1 fruit fly cellular context compared by ENCODE assay signal in the genomic region with DNA sequence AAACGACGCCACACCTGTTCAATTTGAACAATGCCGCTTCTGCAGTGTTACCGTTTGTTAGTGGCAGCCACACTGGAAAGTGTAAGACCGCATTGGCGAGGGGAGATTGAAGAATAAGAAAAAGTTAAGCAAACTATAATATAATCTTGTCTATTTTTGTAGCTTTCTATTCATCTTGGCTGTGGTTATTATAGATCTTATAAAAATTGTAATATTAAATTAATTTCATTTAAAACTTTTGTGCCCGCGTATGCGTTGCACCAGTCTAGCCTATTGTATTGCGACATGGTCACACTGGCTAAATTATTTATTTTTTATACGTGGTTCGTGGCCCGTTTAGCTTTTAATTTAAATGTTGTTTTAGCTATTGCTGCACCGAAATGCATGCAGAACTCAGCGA.
TF ChIP-seq lines count a peak whose summit lies in the region.

A gene (minus strand): TSS at position 64 of the 400 bp plus-strand sequence.
A gene (plus strand): TSS at position 272 of the 400 bp plus-strand sequence.

TF ChIP-seq in whole organism, embryonic, 481 proteins besides CTCF, POLR2A, EP300 and RAD21 (continued from another document and continues in another):
- no peak for TF ChIP-seq pfk (GFP tag; optimal IDR thresholded peaks at IDR 0.05; lab: Kevin White, UChicago)
- TF ChIP-seq CG7987 (GFP tag; optimal IDR thresholded peaks at IDR 0.05; lab: Kevin White, UChicago) = peak; percentile 13
- peak; percentile 61 for TF ChIP-seq Fer1 (GFP tag; optimal IDR thresholded peaks at IDR 0.05; lab: Kevin White, UChicago)
- TF ChIP-seq Atf6 (GFP tag; IDR thresholded peaks at IDR 0.05; lab: Robert Waterston, UW) = 0 out of 2 replicates have a peak, but pooled peaks have one; percentile 62
- peak; percentile 73 for TF ChIP-seq zen (tag; optimal IDR thresholded peaks at IDR 0.05; lab: Kevin White, UChicago)
- peak; percentile 82 for TF ChIP-seq vvl (GFP tag; IDR thresholded peaks at IDR 0.05; lab: Robert Waterston, UW)
- no peak for TF ChIP-seq CG34376 (GFP tag; optimal IDR thresholded peaks at IDR 0.05; lab: Kevin White, UChicago)
- peak; percentile 70 for TF ChIP-seq Ets97D (GFP tag; optimal IDR thresholded peaks at IDR 0.05; lab: Kevin White, UChicago)
- no peak for TF ChIP-seq chm (GFP tag; IDR thresholded peaks at IDR 0.05; lab: Robert Waterston, UW)
- TF ChIP-seq Ada2b (GFP tag; IDR thresholded peaks at IDR 0.05; lab: Robert Waterston, UW) = peak; percentile 70
- TF ChIP-seq hbn (GFP tag; IDR thresholded peaks at IDR 0.05; lab: Robert Waterston, UW; ENCODE audit: partially characterized antibody) = no peak
- 0 out of 3 replicates have a peak, but pooled peaks have one; percentile 41 for TF ChIP-seq ase (GFP tag; IDR thresholded peaks at IDR 0.05; lab: Robert Waterston, UW)
- peak; percentile 47 for TF ChIP-seq CG30020 (tag; optimal IDR thresholded peaks at IDR 0.05; lab: Kevin White, UChicago)
- TF ChIP-seq CG7839 (tag; optimal IDR thresholded peaks at IDR 0.05; lab: Kevin White, UChicago) = peak; percentile 72
- TF ChIP-seq BtbVII (GFP tag; optimal IDR thresholded peaks at IDR 0.05; lab: Kevin White, UChicago) = no peak
- TF ChIP-seq CG32772 (GFP tag; IDR thresholded peaks at IDR 0.05; lab: Robert Waterston, UW) = peak; percentile 73
- TF ChIP-seq CG1647 (GFP tag; optimal IDR thresholded peaks at IDR 0.05; lab: Kevin White, UChicago) = peak; percentile 37
- no peak for TF ChIP-seq cwo (GFP tag; optimal IDR thresholded peaks at IDR 0.05; lab: Kevin White, UChicago)
- TF ChIP-seq Drgx (GFP tag; IDR thresholded peaks at IDR 0.05; lab: Robert Waterston, UW) = no peak
- TF ChIP-seq vfl (GFP tag; optimal IDR thresholded peaks at IDR 0.05; lab: Kevin White, UChicago) = peak; percentile 67
- TF ChIP-seq BEAF-32 (GFP tag; optimal IDR thresholded peaks at IDR 0.05; lab: Kevin White, UChicago) = peak; percentile 45
- TF ChIP-seq ap (GFP tag; IDR thresholded peaks at IDR 0.05; lab: Robert Waterston, UW) = peak; percentile 34; the same call in 1 of the 2 replicates
- no peak for TF ChIP-seq CG10431 (GFP tag; optimal IDR thresholded peaks at IDR 0.05; lab: Kevin White, UChicago)
- no peak for TF ChIP-seq Antp (GFP tag; optimal IDR thresholded peaks at IDR 0.05; lab: Kevin White, UChicago)
- TF ChIP-seq CG14441 (GFP tag; IDR thresholded peaks at IDR 0.05; lab: Robert Waterston, UW) = peak; percentile 79
- TF ChIP-seq CG31388 (GFP tag; optimal IDR thresholded peaks at IDR 0.05; lab: Kevin White, UChicago) = peak; percentile 28
- no peak for TF ChIP-seq CG6791 (GFP tag; IDR thresholded peaks at IDR 0.05; lab: Robert Waterston, UW; ENCODE audit: partially characterized antibody)
- no peak for TF ChIP-seq CG11695 (GFP tag; IDR thresholded peaks at IDR 0.05; lab: Robert Waterston, UW)
- no peak for TF ChIP-seq prd (optimal IDR thresholded peaks at IDR 0.05; lab: Kevin White, UChicago)
- TF ChIP-seq prd (GFP tag; IDR thresholded peaks at IDR 0.05; lab: Robert Waterston, UW) = peak; percentile 89
- TF ChIP-seq pum (GFP tag; optimal IDR thresholded peaks at IDR 0.05; lab: Kevin White, UChicago) = peak; percentile 52
- no peak for TF ChIP-seq bbx (GFP tag; IDR thresholded peaks at IDR 0.05; lab: Robert Waterston, UW; ENCODE audit: partially characterized antibody)
- no peak for TF ChIP-seq ems (GFP tag; optimal IDR thresholded peaks at IDR 0.05; lab: Kevin White, UChicago)
- no peak for TF ChIP-seq btn (GFP tag; optimal IDR thresholded peaks at IDR 0.05; lab: Kevin White, UChicago)
- TF ChIP-seq Sox102F (GFP tag; optimal IDR thresholded peaks at IDR 0.05; lab: Kevin White, UChicago) = peak; percentile 72
- TF ChIP-seq ham (GFP tag; IDR thresholded peaks at IDR 0.05; lab: Robert Waterston, UW) = peak; percentile 72; the same call in 1 of the 2 replicates
- peak; percentile 37; the same call in 1 of the 2 replicates for TF ChIP-seq unc-4 (GFP tag; IDR thresholded peaks at IDR 0.05; lab: Robert Waterston, UW; ENCODE audit: partially characterized antibody)
- peak; percentile 76; the same call in 2 of the 3 replicates for TF ChIP-seq CG11093 (GFP tag; IDR thresholded peaks at IDR 0.05; lab: Robert Waterston, UW)
- TF ChIP-seq Sry-β (GFP tag; optimal IDR thresholded peaks at IDR 0.05; lab: Kevin White, UChicago) = peak; percentile 5
- peak; percentile 46 for TF ChIP-seq CG12104 (GFP tag; optimal IDR thresholded peaks at IDR 0.05; lab: Kevin White, UChicago)
- peak in 1 of 2 experiments; percentile 56 for TF ChIP-seq Pdp1 (GFP tag; optimal IDR thresholded peaks at IDR 0.05; lab: Kevin White, UChicago)
- peak; percentile 79; the same call in 1 of the 2 replicates for TF ChIP-seq ranshi (GFP tag; IDR thresholded peaks at IDR 0.05; lab: Robert Waterston, UW)
- TF ChIP-seq so (GFP tag; IDR thresholded peaks at IDR 0.05; lab: Robert Waterston, UW) = no peak
- TF ChIP-seq CG3726 (GFP tag; IDR thresholded peaks at IDR 0.05; lab: Robert Waterston, UW) = no peak
- TF ChIP-seq CG4854 (GFP tag; optimal IDR thresholded peaks at IDR 0.05; lab: Kevin White, UChicago) = peak; percentile 40
- no peak for TF ChIP-seq CG4707 (GFP tag; optimal IDR thresholded peaks at IDR 0.05; lab: Kevin White, UChicago)
- TF ChIP-seq Deaf1 (tag; optimal IDR thresholded peaks at IDR 0.05; lab: Kevin White, UChicago) = no peak
- TF ChIP-seq Spps (tag; optimal IDR thresholded peaks at IDR 0.05; lab: Kevin White, UChicago) = no peak
- no peak for TF ChIP-seq CG16779 (GFP tag; IDR thresholded peaks at IDR 0.05; lab: Robert Waterston, UW)
- peak; percentile 52 for TF ChIP-seq CG15514 (GFP tag; optimal IDR thresholded peaks at IDR 0.05; lab: Kevin White, UChicago)
- TF ChIP-seq CG5180 (GFP tag; optimal IDR thresholded peaks at IDR 0.05; lab: Kevin White, UChicago) = no peak
- TF ChIP-seq dpn (GFP tag; optimal IDR thresholded peaks at IDR 0.05; lab: Kevin White, UChicago) = peak; percentile 56 to 77
- no peak for TF ChIP-seq sima (GFP tag; optimal IDR thresholded peaks at IDR 0.05; lab: Kevin White, UChicago)
- no peak for TF ChIP-seq sd (tag; optimal IDR thresholded peaks at IDR 0.05; lab: Kevin White, UChicago)
- TF ChIP-seq gt (GFP tag; IDR thresholded peaks at IDR 0.05; lab: Robert Waterston, UW) = no peak
- peak; percentile 85 for TF ChIP-seq zfh1 (GFP tag; IDR thresholded peaks at IDR 0.05; lab: Robert Waterston, UW)
- no peak for TF ChIP-seq chinmo (GFP tag; IDR thresholded peaks at IDR 0.05; lab: Robert Waterston, UW; ENCODE audit: partially characterized antibody)
- peak; percentile 60 for TF ChIP-seq ewg (GFP tag; optimal IDR thresholded peaks at IDR 0.05; lab: Kevin White, UChicago)
- TF ChIP-seq CG2875 (GFP tag; optimal IDR thresholded peaks at IDR 0.05; lab: Kevin White, UChicago) = no peak
- peak; percentile 56 for TF ChIP-seq CG14667 (GFP tag; IDR thresholded peaks at IDR 0.05; lab: Robert Waterston, UW)
- TF ChIP-seq danr (GFP tag; IDR thresholded peaks at IDR 0.05; lab: Robert Waterston, UW) = peak; percentile 65; the same call in 1 of the 2 replicates
- TF ChIP-seq C15 (GFP tag; IDR thresholded peaks at IDR 0.05; lab: Robert Waterston, UW) = no peak
- no peak for TF ChIP-seq CG4360 (GFP tag; IDR thresholded peaks at IDR 0.05; lab: Robert Waterston, UW)
- peak; percentile 34; the same call in 1 of the 3 replicates for TF ChIP-seq CG16813 (GFP tag; IDR thresholded peaks at IDR 0.05; lab: Robert Waterston, UW; ENCODE audit: partially characterized antibody)
- peak; percentile 39 for TF ChIP-seq tap (tag; optimal IDR thresholded peaks at IDR 0.05; lab: Kevin White, UChicago)
- TF ChIP-seq Nf-YC (tag; optimal IDR thresholded peaks at IDR 0.05; lab: Kevin White, UChicago) = no peak
- no peak for TF ChIP-seq inv (GFP tag; IDR thresholded peaks at IDR 0.05; lab: Robert Waterston, UW; ENCODE audit: partially characterized antibody)
- TF ChIP-seq org-1 (GFP tag; optimal IDR thresholded peaks at IDR 0.05; lab: Kevin White, UChicago) = no peak
- peak; percentile 26; the same call in 1 of the 2 replicates for TF ChIP-seq CG17612 (GFP tag; IDR thresholded peaks at IDR 0.05; lab: Robert Waterston, UW)
- peak; percentile 43 for TF ChIP-seq CG7928 (GFP tag; optimal IDR thresholded peaks at IDR 0.05; lab: Kevin White, UChicago)
- TF ChIP-seq CG12219 (GFP tag; optimal IDR thresholded peaks at IDR 0.05; lab: Kevin White, UChicago) = no peak
- TF ChIP-seq CG12299 (tag; optimal IDR thresholded peaks at IDR 0.05; lab: Kevin White, UChicago) = no peak
- peak; percentile 56 for TF ChIP-seq Oli (tag; optimal IDR thresholded peaks at IDR 0.05; lab: Kevin White, UChicago)
- peak; percentile 56 for TF ChIP-seq CG7556 (GFP tag; optimal IDR thresholded peaks at IDR 0.05; lab: Kevin White, UChicago)
- TF ChIP-seq HLH4C (GFP tag; IDR thresholded peaks at IDR 0.05; lab: Robert Waterston, UW; ENCODE audit: partially characterized antibody) = no peak
- peak; percentile 80 for TF ChIP-seq pzg (GFP tag; optimal IDR thresholded peaks at IDR 0.05; lab: Kevin White, UChicago)
- peak; percentile 37 for TF ChIP-seq Bteb2 (GFP tag; optimal IDR thresholded peaks at IDR 0.05; lab: Kevin White, UChicago)
- peak; percentile 64 for TF ChIP-seq CG16815 (GFP tag; optimal IDR thresholded peaks at IDR 0.05; lab: Kevin White, UChicago)
- TF ChIP-seq NC2β (GFP tag; optimal IDR thresholded peaks at IDR 0.05; lab: Kevin White, UChicago) = no peak
- peak; percentile 82 for TF ChIP-seq lilli (GFP tag; optimal IDR thresholded peaks at IDR 0.05; lab: Kevin White, UChicago)
- peak; percentile 87 for TF ChIP-seq sens (GFP tag; lab: Kevin White, UChicago)
- no peak for TF ChIP-seq crol (GFP tag; IDR thresholded peaks at IDR 0.05; lab: Robert Waterston, UW)
- no peak for TF ChIP-seq nerfin-2 (GFP tag; IDR thresholded peaks at IDR 0.05; lab: Robert Waterston, UW; ENCODE audit: partially characterized antibody)
- TF ChIP-seq Hmr (GFP tag; optimal IDR thresholded peaks at IDR 0.05; lab: Kevin White, UChicago) = peak; percentile 61
- TF ChIP-seq Hsf (GFP tag; optimal IDR thresholded peaks at IDR 0.05; lab: Kevin White, UChicago) = peak; percentile 63
- TF ChIP-seq pita (GFP tag; optimal IDR thresholded peaks at IDR 0.05; lab: Kevin White, UChicago) = no peak
- no peak for TF ChIP-seq CG12769 (tag; optimal IDR thresholded peaks at IDR 0.05; lab: Kevin White, UChicago)
- TF ChIP-seq gfzf (GFP tag; optimal IDR thresholded peaks at IDR 0.05; lab: Kevin White, UChicago) = peak; percentile 81
- no peak for TF ChIP-seq Vsx1 (GFP tag; optimal IDR thresholded peaks at IDR 0.05; lab: Kevin White, UChicago)
- peak; percentile 62 for TF ChIP-seq CG18619 (GFP tag; optimal IDR thresholded peaks at IDR 0.05; lab: Kevin White, UChicago)
- peak; percentile 18 for TF ChIP-seq Sry-δ (GFP tag; optimal IDR thresholded peaks at IDR 0.05; lab: Kevin White, UChicago)
- TF ChIP-seq ATbp (GFP tag; optimal IDR thresholded peaks at IDR 0.05; lab: Kevin White, UChicago) = no peak
- no peak for TF ChIP-seq psq (GFP tag; optimal IDR thresholded peaks at IDR 0.05; lab: Kevin White, UChicago)
- TF ChIP-seq ken (GFP tag; IDR thresholded peaks at IDR 0.05; lab: Robert Waterston, UW) = peak; percentile 80; the same call in 2 of the 3 replicates
- TF ChIP-seq Bgb (GFP tag; IDR thresholded peaks at IDR 0.05; lab: Robert Waterston, UW; ENCODE audit: partially characterized antibody) = no peak
- TF ChIP-seq dimm (GFP tag; IDR thresholded peaks at IDR 0.05; lab: Robert Waterston, UW) = peak; percentile 41; the same call in 1 of the 2 replicates
- TF ChIP-seq phol (tag; optimal IDR thresholded peaks at IDR 0.05; lab: Kevin White, UChicago) = peak; percentile 81
- no peak for TF ChIP-seq fu2 (GFP tag; optimal IDR thresholded peaks at IDR 0.05; lab: Kevin White, UChicago)
- TF ChIP-seq CHES-1-like (GFP tag; optimal IDR thresholded peaks at IDR 0.05; lab: Kevin White, UChicago) = peak; percentile 61
- peak; percentile 87 for TF ChIP-seq sisA (GFP tag; IDR thresholded peaks at IDR 0.05; lab: Robert Waterston, UW)
- no peak for TF ChIP-seq CG6175 (GFP tag; IDR thresholded peaks at IDR 0.05; lab: Robert Waterston, UW)
- no peak for TF ChIP-seq HHEX (GFP tag; optimal IDR thresholded peaks at IDR 0.05; lab: Kevin White, UChicago)
- TF ChIP-seq CG11723 (GFP tag; optimal IDR thresholded peaks at IDR 0.05; lab: Kevin White, UChicago) = no peak
- no peak for TF ChIP-seq Trl (optimal IDR thresholded peaks at IDR 0.05; lab: Kevin White, UChicago)
- peak; percentile 21 for TF ChIP-seq Trl (GFP tag; optimal IDR thresholded peaks at IDR 0.05; lab: Kevin White, UChicago)
- TF ChIP-seq CG17186 (GFP tag; optimal IDR thresholded peaks at IDR 0.05; lab: Kevin White, UChicago) = peak; percentile 78
- no peak for TF ChIP-seq Hey (tag; optimal IDR thresholded peaks at IDR 0.05; lab: Kevin White, UChicago)
- no peak for TF ChIP-seq NK7.1 (GFP tag; optimal IDR thresholded peaks at IDR 0.05; lab: Kevin White, UChicago)
- TF ChIP-seq CG1602 (GFP tag; optimal IDR thresholded peaks at IDR 0.05; lab: Kevin White, UChicago) = peak; percentile 73
- no peak for TF ChIP-seq Side (GFP tag; optimal IDR thresholded peaks at IDR 0.05; lab: Kevin White, UChicago)
- TF ChIP-seq Opbp (GFP tag; IDR thresholded peaks at IDR 0.05; lab: Robert Waterston, UW; ENCODE audit: partially characterized antibody) = no peak; the same call in 2 of the 3 replicates
- peak; percentile 73 for TF ChIP-seq CG6272 (GFP tag; IDR thresholded peaks at IDR 0.05; lab: Robert Waterston, UW)
- TF ChIP-seq CG7786 (GFP tag; optimal IDR thresholded peaks at IDR 0.05; lab: Kevin White, UChicago) = peak; percentile 38
- no peak for TF ChIP-seq CG10565 (GFP tag; optimal IDR thresholded peaks at IDR 0.05; lab: Kevin White, UChicago)
- no peak for TF ChIP-seq Dll (GFP tag; IDR thresholded peaks at IDR 0.05; lab: Robert Waterston, UW; ENCODE audit: partially characterized antibody)
- peak; percentile 49 for TF ChIP-seq CG18764 (GFP tag; optimal IDR thresholded peaks at IDR 0.05; lab: Kevin White, UChicago)
- no peak for TF ChIP-seq Hand (GFP tag; optimal IDR thresholded peaks at IDR 0.05; lab: Kevin White, UChicago)
- peak; percentile 55 for TF ChIP-seq CG1024 (GFP tag; IDR thresholded peaks at IDR 0.05; lab: Robert Waterston, UW)
- peak; percentile 90 for TF ChIP-seq Med (GFP tag; lab: Kevin White, UChicago)
- TF ChIP-seq CG11247 (GFP tag; IDR thresholded peaks at IDR 0.05; lab: Robert Waterston, UW) = peak; percentile 75
- no peak for TF ChIP-seq CG10321 (GFP tag; IDR thresholded peaks at IDR 0.05; lab: Robert Waterston, UW)
- no peak for TF ChIP-seq HmgD (GFP tag; optimal IDR thresholded peaks at IDR 0.05; lab: Kevin White, UChicago)
- TF ChIP-seq fru (optimal IDR thresholded peaks at IDR 0.05; lab: Kevin White, UChicago) = no peak
- peak; percentile 43 for TF ChIP-seq fd3F (GFP tag; optimal IDR thresholded peaks at IDR 0.05; lab: Kevin White, UChicago)
- peak; percentile 73 for TF ChIP-seq CG12155 (GFP tag; optimal IDR thresholded peaks at IDR 0.05; lab: Kevin White, UChicago)
- peak; percentile 48 for TF ChIP-seq tx (GFP tag; optimal IDR thresholded peaks at IDR 0.05; lab: Kevin White, UChicago)
